Worm (Caenorhabditis elegans): ENCODE data around the gene Y26G10.5.

DNA sequence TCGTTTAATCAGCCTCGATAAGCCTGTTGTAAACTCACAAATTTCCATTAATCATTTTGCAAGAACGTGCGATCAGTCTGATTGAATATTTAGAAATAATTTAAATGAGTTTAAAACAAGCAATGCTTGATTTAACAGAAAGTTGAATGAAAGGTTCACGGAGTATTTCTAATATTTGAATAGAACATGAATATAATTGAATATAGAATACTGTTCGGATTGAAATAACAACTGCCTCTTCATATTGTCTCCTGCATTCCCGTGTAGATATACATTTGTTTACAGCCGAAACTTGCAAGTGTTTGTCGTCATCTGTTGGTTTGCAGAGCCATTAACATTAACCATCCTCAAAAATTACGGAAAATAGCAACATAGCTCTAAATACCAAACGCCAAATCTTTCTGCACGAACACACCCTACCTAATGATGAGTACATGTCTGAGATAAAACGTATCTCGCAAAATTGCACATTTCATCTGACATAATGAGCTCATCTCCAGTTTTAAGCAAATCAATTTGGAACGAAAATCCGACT lies at the start of gene Y26G10.5, which contains the start of gene srh-32:
- TF ChIP-seq unc-39 (tag; optimal IDR thresholded peaks at IDR 0.05) (no peak), unc-62 (GFP tag; optimal IDR thresholded peaks at IDR 0.05) (no peak), nhr-12 (tag; optimal IDR thresholded peaks at IDR 0.05) (no peak), aly-2 (tag; optimal IDR thresholded peaks at IDR 0.05) (no peak), lin-13 (GFP tag; optimal IDR thresholded peaks at IDR 0.05) (no peak), ceh-82 (tag; optimal IDR thresholded peaks at IDR 0.05) (no peak), egl-27 (tag; optimal IDR thresholded peaks at IDR 0.05) (no peak), mab-5 (tag; optimal IDR thresholded peaks at IDR 0.05) (no peak), R02D3.7 (tag; optimal IDR thresholded peaks at IDR 0.05) (no peak)
